Worm (Caenorhabditis elegans): ENCODE results near the gene cpg-4.

ce11 chrV:5953086-5953485 is 43.1 kb upstream of the cpg-4 start:
- TF ChIP-seq nhr-23 (tag; optimal IDR thresholded peaks at IDR 0.05): no peak
- no peak for TF ChIP-seq unc-62 (GFP tag; optimal IDR thresholded peaks at IDR 0.05)
- TF ChIP-seq nhr-12 (tag; optimal IDR thresholded peaks at IDR 0.05): no peak
- no peak for TF ChIP-seq unc-39 (tag; optimal IDR thresholded peaks at IDR 0.05)
- no peak for TF ChIP-seq skn-1 (tag; optimal IDR thresholded peaks at IDR 0.05)
- TF ChIP-seq ZK546.5 (tag; optimal IDR thresholded peaks at IDR 0.05): no peak
- TF ChIP-seq peb-1 (tag; optimal IDR thresholded peaks at IDR 0.05): no peak
- no peak for TF ChIP-seq nhr-25 (tag; optimal IDR thresholded peaks at IDR 0.05)
- TF ChIP-seq blmp-1 (tag; optimal IDR thresholded peaks at IDR 0.05; ENCODE audit: insufficient read depth): no peak
- TF ChIP-seq aly-2 (tag; optimal IDR thresholded peaks at IDR 0.05): no peak
- TF ChIP-seq nhr-237 (tag; optimal IDR thresholded peaks at IDR 0.05): no peak
- TF ChIP-seq fos-1 (tag; optimal IDR thresholded peaks at IDR 0.05): no peak
- no peak for TF ChIP-seq egl-27 (tag; optimal IDR thresholded peaks at IDR 0.05)
- TF ChIP-seq lin-39 (tag; optimal IDR thresholded peaks at IDR 0.05): no peak

All from whole organism, L2 larva.